Worm (Caenorhabditis elegans) whole organism, L4/young adult: Measurements from ENCODE around the gene T27A10.5.

Experiments used
- W03F9.2 ChIP-seq: fragments of 150-350 bp; optimal IDR thresholded peaks from 2 replicates; lab custom pipeline; 2014; ENCODE audit warnings: missing biosample characterization, missing genetic modification characterization
- dao-5 ChIP-seq: sonication (generic microtip); optimal IDR thresholded peaks from 2 replicates; lab custom pipeline; 2016; ENCODE audit warnings: missing genotype, missing genetic modification characterization, moderate library complexity, missing compliant biosample characterization
- him-1 ChIP-seq: sonication (generic microtip); optimal IDR thresholded peaks from 2 replicates; lab custom pipeline; 2016; ENCODE audit warnings: missing genotype, missing genetic modification reagents, missing genetic modification characterization, missing compliant biosample characterization

T27A10.5 gene

DNA sequence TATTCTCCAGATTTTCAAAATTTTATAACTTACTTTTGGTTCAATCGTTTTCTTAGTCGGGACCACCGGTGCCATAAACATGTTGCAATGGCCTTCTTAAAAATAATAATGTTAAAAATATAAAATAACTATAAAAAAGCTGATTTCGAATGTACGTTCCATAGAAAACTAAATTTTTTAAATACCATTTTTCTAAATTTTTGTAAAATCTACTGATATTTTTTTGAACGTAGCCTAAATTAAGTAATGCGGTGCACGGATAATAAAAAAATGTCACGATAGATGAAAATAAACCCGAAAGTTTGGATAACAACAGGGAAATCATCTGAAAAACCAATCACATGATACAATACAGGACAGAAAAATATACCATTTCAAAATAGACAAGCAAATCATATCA lies at the start of gene T27A10.5:
Gene T27A10.5, minus strand, starts transcription at position 101 of the 400 bp plus-strand sequence.
- no peak for TF ChIP-seq him-1 (tag; lab: Kevin White, UChicago)

DNA sequence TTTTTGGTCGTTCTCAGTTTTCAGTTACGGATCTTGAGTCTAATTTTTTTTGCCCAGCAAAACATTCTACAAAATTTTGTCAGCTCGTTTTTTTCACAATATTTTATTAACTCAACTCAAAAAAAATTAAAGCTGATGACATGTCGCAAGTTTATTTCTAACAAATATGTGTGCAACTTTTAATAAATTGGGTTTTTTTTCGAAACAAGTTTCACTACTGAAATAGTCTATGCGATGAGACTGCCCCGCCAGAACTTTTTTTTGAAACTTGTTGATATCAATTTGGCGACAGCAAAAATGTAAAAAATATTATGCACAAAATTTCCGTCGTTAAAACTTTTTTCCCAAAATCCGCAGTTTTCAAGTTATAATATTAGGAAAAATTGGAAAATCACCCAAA lies 49.8 kb upstream of the T27A10.5 start, which contains the start of gene C18B2.2:
Gene C18B2.2, plus strand, starts transcription at position 301 of the 400 bp plus-strand sequence.
- TF ChIP-seq W03F9.2 (tag; lab: Kevin White, UChicago): no peak
- TF ChIP-seq dao-5: no peak
- TF ChIP-seq him-1 (tag; lab: Kevin White, UChicago): no peak

DNA sequence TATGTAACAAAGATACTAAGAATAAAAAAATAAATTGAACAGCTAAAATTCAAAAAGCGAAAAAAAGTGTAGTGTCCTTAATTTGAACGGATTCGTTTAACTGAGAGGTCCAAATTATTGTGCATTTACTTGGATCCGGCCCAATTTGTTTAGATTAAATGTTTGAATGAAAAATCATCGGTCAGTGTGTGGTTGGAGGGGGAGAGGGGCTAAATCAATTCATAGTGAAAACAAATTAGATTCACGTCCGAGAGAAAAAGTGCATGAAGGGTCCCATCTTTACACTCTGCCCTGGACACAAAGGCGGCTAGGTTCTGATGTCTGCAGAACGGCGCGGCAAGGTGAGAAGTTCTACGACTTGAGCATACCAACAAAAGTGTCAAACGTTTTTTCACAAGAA lies 45.5 kb upstream of the T27A10.5 start:
- TF ChIP-seq him-1 (tag; lab: Kevin White, UChicago) (no peak), dao-5 (no peak), W03F9.2 (tag; lab: Kevin White, UChicago) (no peak)

DNA sequence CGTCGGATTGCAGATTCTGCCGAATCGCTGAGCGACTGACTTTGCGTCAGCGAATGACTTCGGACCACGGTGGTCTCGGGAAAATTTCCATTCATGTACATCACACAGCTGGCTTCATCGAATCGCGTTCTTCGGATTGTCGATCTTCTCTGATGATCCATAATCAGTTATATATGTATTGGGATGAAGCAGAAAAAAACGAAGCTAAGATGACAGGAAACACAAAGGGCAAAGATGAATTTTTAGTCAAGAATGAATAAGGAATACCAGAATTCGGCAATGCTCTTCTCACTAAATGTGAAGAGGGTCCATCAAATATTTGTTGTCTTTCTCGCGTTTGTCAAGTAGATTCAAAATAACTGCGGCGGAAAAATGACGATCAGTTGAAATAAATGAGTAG lies 43.8 kb upstream of the T27A10.5 start, which contains the start of gene del-9:
Gene del-9, minus strand, starts transcription at position 101 of the 400 bp plus-strand sequence.
- no peak for TF ChIP-seq W03F9.2 (tag; lab: Kevin White, UChicago)
- TF ChIP-seq him-1 (tag; lab: Kevin White, UChicago): no peak
- TF ChIP-seq dao-5: no peak

DNA sequence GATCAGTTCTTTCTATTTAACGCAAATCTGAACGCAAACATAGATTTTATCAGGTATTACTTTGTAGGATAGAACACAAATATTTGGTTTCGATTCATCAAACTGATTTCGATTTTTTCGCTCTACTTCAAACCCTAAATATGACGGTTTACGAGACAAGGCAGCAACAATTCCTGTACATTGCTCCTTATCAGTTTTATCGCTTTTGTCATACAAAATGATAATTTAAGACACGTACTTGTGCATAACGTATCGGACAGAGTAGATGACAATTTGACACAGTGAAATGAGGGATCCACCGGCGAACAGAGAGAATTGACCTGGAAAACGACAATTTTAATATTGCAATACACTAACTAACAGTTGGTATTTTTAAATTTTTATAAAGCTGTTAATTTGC lies 40.3 kb upstream of the T27A10.5 start:
- TF ChIP-seq dao-5 (no peak), W03F9.2 (tag; lab: Kevin White, UChicago) (no peak), him-1 (tag; lab: Kevin White, UChicago) (no peak)

DNA sequence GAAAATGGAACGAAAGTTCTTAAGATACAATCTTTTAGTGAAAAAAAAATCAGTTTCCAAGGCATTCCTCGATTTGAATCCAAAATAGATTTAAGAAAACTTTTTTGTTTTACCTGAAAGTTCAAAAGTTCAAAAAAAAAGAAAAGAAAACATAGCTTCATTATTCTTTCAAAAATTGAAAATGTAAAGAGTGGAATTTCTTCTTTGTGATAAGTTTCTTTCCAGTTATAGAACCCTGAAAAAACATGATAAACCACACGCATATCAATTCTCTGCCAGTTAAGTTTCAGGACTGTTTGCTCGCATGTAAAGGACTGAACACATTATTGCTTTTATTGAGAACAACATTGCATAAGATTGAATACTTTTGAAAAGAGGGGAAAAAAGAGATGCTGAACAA lies 38.4 kb upstream of the T27A10.5 start:
- no peak for TF ChIP-seq him-1 (tag; lab: Kevin White, UChicago)

DNA sequence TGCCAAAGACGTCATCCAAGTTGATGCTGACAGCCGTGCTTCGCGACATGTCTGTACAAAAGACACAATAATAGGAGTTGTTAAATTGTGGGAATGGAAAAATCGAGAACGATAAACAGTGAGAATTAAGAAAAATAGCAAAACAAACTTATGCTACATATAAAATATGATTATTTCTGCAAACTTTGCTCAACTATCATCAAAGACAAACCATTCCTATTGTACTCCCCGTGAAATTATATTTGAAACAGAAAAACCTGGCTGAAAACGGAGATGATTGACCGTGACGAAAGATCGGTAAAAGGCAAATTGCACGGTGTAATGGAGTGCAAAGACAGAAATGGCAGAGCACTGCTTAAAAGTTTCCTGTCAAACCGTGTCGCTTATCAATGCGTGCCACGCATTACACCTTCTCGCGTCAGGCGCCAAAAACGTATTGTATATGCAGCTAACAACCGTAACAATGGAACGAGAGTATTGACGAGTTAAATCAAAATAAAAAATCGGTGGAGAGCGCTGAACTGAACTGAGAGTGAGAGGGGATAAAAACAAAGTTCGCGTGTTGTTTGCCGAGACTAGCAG lies 37.8 kb upstream of the T27A10.5 start, which contains the start of gene C18B2.5:
Gene C18B2.5, minus strand, starts transcription at position 51 of the 582 bp plus-strand sequence.
- TF ChIP-seq dao-5 (no peak), W03F9.2 (tag; lab: Kevin White, UChicago) (no peak)

DNA sequence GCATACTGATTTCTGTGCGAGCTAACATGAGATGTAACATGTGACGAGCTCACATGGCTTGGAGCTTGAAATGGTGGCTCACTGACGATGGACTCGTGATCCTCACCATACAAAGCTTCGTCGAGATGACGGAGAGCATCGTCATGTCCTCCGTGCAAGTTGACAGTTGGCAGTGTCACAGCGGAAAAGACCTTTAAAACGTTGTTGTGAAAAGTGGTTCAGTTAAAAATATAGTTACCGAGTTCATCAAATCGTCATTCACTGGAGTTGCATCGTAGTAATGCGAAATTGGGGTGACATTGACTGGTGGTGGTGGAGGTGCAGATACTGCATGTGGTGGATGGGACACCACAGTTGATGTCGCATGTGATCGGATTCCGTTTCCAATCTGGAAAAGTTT lies 37.1 kb upstream of the T27A10.5 start:
- TF ChIP-seq W03F9.2 (tag; lab: Kevin White, UChicago) (no peak), him-1 (tag; lab: Kevin White, UChicago) (no peak), dao-5 (no peak)

DNA sequence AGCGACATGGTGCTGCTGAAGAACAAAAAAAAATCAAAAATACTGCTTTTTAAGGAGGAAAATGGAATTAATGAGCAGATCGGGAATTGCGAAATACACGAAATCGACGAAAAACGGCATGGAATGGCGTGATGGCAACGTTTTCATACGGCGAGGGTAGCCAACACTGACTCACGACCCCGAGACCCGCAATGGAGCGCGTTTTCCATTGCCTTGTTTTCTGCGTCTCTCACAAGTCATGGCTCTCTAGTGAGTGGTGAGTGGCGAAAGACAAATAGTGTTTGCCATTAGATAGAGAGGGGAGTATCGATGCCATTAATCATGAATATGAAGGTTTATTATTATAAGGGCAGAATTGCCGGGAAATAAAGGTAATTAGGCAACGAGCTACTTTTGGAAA lies 32.3 kb upstream of the T27A10.5 start, which contains the start of gene C18B2.4:
Gene C18B2.4, minus strand, starts transcription at position 15 of the 400 bp plus-strand sequence.
- TF ChIP-seq W03F9.2 (tag; lab: Kevin White, UChicago) (peak; percentile 41), him-1 (tag; lab: Kevin White, UChicago) (no peak)

DNA sequence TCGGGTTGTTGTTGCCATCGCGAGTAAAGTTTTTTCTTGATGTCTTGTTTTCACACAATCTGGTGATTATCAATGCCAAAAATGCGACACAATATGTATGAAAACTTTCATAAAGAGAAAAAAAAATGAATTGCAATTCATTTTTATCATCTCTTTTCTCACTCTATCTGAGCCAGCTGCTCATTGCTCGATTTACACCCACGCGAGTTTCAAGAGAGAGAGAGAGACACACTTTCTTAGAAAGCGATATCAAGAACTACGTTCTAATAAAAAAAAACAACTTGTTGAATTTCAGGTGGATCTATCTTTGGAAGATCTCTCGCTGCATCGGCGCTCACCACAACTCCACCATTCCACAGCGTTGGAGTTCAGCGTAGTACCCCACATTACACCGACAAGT lies 29.2 kb upstream of the T27A10.5 start:
- TF ChIP-seq him-1 (tag; lab: Kevin White, UChicago) (no peak), W03F9.2 (tag; lab: Kevin White, UChicago) (no peak), dao-5 (no peak)

DNA sequence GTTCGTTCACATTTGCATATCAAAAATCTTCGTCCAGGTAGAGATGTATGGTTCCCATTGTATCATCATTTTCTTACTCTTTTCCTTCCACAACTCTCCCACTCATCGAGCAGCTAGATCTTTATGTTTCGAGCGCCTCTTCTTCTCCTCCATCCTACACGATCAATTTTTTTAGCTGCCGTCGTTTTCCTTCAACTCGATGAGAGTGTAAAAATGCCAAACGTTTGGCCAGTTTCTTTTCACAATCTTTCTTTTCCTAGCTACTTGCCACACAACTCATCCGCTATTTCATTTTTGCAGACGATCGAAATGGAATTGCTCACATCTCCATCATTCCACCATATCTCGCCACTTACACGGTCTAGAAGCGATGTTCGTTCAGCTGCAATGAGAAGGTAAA lies 28.1 kb upstream of the T27A10.5 start, which contains the start of gene C18B2.3:
Gene C18B2.3, plus strand, starts transcription at position 301 of the 400 bp plus-strand sequence.
- no peak for TF ChIP-seq W03F9.2 (tag; lab: Kevin White, UChicago)
- TF ChIP-seq him-1 (tag; lab: Kevin White, UChicago): no peak
- TF ChIP-seq dao-5: no peak

DNA sequence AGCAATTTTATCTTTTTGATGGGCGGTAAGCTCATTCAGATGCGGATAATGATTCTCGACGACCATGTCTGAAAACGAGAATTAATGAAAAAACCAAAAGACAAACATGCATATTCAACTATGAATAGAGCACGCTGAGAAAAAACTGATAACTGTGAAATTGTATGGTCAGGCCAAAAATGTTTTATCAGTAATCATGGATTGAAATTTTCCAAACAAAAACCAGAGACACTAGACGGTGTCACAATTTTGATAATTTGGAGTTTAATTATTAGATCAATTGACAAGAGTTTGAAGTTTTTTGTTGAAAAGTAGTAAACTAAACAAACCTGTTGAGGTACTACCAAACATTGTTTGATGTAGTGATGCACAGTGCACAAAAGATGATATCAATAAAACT lies 27.0 kb upstream of the T27A10.5 start, which contains the start of gene cgr-1:
Gene cgr-1, minus strand, starts transcription at position 68 of the 400 bp plus-strand sequence.
- TF ChIP-seq dao-5: no peak
- no peak for TF ChIP-seq him-1 (tag; lab: Kevin White, UChicago)
- TF ChIP-seq W03F9.2 (tag; lab: Kevin White, UChicago): no peak

DNA sequence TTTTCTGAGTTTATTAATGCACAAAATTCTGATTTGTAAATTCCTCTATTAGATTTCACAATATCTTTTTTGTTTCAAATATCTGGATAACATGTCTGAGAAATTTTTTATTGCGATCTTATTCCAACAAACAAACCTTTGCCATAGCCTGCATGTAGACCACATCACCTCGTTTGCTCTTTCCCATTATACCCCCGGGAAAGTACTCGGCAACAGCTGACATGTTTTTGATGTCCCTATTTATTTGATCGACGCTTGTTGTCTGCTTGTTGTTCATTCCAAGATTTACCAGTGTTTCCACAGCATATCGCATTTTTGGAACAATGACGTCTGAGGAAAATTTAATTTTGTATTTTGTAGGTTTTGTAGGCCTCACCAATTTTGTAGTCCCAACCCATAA lies 26.5 kb upstream of the T27A10.5 start:
- no peak for TF ChIP-seq W03F9.2 (tag; lab: Kevin White, UChicago)
- no peak for TF ChIP-seq dao-5
- no peak for TF ChIP-seq him-1 (tag; lab: Kevin White, UChicago)

DNA sequence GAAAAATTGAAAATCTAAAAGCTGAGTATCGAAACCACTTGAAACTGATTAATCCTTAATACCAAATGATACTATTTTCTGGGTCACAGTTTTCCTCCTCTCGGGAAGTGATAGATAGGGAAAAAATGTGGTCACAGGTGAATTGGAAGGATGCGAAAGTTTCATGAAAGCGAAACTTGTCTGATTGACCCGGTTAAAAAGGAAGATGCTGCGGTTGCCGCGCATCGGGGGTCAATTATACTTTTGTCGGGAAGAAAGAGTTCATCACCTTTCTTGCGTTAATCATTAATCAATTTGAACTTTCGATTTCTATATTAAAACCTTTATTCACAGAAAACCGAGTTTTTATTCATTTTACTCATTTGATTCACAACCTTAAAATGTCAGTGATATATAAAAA lies 23.6 kb upstream of the T27A10.5 start:
- TF ChIP-seq W03F9.2 (tag; lab: Kevin White, UChicago): no peak
- no peak for TF ChIP-seq him-1 (tag; lab: Kevin White, UChicago)
- TF ChIP-seq dao-5: no peak

DNA sequence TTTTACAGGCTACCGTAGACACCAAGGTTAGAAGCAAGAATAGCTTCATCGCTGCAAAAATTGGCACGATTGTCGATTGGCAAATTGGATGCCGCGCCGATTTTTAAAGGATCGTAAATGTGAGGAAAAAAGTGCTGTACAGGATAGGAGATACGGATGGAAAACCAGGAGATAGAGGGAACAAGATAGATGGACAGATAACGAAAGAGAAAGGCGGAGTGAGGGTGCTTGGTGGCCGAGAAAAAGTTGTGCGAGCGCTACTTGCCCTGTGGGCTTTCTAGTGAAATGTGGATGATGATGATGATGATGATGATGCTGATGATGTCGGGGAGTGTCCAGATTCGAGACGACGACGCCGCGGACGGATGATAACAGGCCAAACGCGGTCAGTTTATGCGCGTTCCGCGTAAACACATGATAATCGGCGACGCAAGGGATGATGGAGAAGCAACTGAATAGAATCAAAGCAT lies 23.0 kb upstream of the T27A10.5 start, which contains the start of gene T27A10.6:
Gene T27A10.6, minus strand, starts transcription at position 51 of the 470 bp plus-strand sequence.
- no peak for TF ChIP-seq him-1 (tag; lab: Kevin White, UChicago)
